Fruit fly (Drosophila melanogaster) whole organism: ENCODE measurements around the gene tty.

Source experiments
- CG8478 ChIP-seq: fragments of >200 bp; optimal IDR thresholded peaks from 2 replicates; lab custom pipeline; 2018; ENCODE audit warnings: inconsistent platforms
- Dll ChIP-seq: fragments of >200 bp; optimal IDR thresholded peaks from 2 replicates; lab custom pipeline; 2017
- EcR ChIP-seq, 2 experiments: fragments of >200 bp; optimal IDR thresholded peaks; 2 replicates each; lab custom pipeline; 2017; ENCODE audit warnings: missing biosample characterization in 2 of 2, missing genetic modification characterization in 2 of 2, missing genetic modification reagents in 2 of 2
- pan ChIP-seq: fragments of >200 bp; optimal IDR thresholded peaks from 2 replicates; lab custom pipeline; 2017
- psq ChIP-seq: fragments of >200 bp; optimal IDR thresholded peaks from 2 replicates; lab custom pipeline; 2017
- usp ChIP-seq: fragments of >200 bp; optimal IDR thresholded peaks from 2 replicates; lab custom pipeline; 2017; ENCODE audit warnings: missing biosample characterization, missing genetic modification characterization, mixed read lengths

tty gene

dm6 chrX:21279311-21279890, 60.1 kb downstream of the tty start:
- no peak for TF ChIP-seq CG8478 (lab: Kevin White, UChicago)
- no peak for TF ChIP-seq psq (lab: Kevin White, UChicago)
- TF ChIP-seq pan: no peak
- no peak for TF ChIP-seq EcR (GFP tag; optimal IDR thresholded peaks at IDR 0.05; lab: Kevin White, UChicago)
- no peak for TF ChIP-seq Dll (lab: Kevin White, UChicago)
- TF ChIP-seq usp (GFP tag; lab: Kevin White, UChicago): no peak
